Worm (Caenorhabditis elegans) whole organism, late embryonic: ENCODE results near the gene T25D1.3.

ENCODE experiments used
- fkh-6 ChIP-seq: sonication (generic microtip); optimal IDR thresholded peaks from 2 replicates; lab custom pipeline; 2016; ENCODE audit warnings: missing genetic modification characterization, missing compliant biosample characterization
- npax-4 ChIP-seq: sonication (generic microtip); optimal IDR thresholded peaks from 2 replicates; lab custom pipeline; 2016; ENCODE audit warnings: missing genetic modification characterization, missing compliant biosample characterization

DNA sequence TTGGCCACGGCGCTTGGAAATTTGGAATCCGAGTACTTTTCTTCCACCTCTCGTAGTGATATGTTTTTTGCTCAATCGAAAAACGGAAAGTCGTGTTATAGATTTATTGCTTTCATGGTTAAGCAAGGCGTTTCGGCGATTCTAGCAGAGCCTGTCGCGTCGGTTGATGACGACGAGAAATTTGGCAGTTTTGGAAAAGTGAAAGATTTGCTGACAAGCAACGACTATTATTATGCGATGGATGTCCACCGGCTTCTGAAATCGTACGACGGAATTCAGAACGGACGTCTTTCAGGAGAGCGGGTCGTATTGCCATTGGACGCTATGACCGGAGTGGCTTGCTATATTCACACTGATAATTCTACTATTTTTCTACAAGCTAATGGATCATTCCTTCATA lies 13.3 kb downstream of the T25D1.3 start:
- TF ChIP-seq npax-4 (tag; lab: Kevin White, UChicago) (no peak), fkh-6 (tag; lab: Kevin White, UChicago) (no peak)
